Fruit fly (Drosophila melanogaster) whole organism, adult: ENCODE data around the gene Unc-76.

ENCODE experiments used
- CG12768 ChIP-seq: fragments of 200-800 bp; sonication (Bioruptor generic); optimal IDR thresholded peaks from 2 replicates; lab custom pipeline; 2017; ENCODE audit warnings: missing biosample characterization, missing genetic modification characterization, mild to moderate bottlenecking, moderate library complexity, missing genetic modification reagents
- CG14711 ChIP-seq: fragments of 200-800 bp; sonication (Bioruptor generic); optimal IDR thresholded peaks from 2 replicates; lab custom pipeline; 2018; ENCODE audit warnings: missing biosample characterization, mild to moderate bottlenecking, missing genetic modification characterization, moderate library complexity
- CG7045 ChIP-seq: fragments of 200-800 bp; sonication (Bioruptor generic); optimal IDR thresholded peaks from 2 replicates; lab custom pipeline; 2017; ENCODE audit warnings: missing biosample characterization, mild to moderate bottlenecking, missing genetic modification characterization
- CG7101 ChIP-seq: fragments of 200-800 bp; sonication (Bioruptor generic); optimal IDR thresholded peaks from 2 replicates; lab custom pipeline; 2018; ENCODE audit warnings: missing biosample characterization, mild to moderate bottlenecking, missing genetic modification characterization, moderate library complexity
- Mnt ChIP-seq: fragments of 200-800 bp; sonication (Bioruptor generic); optimal IDR thresholded peaks from 2 replicates; lab custom pipeline; 2016; ENCODE audit warnings: missing biosample characterization, mild to moderate bottlenecking, missing genetic modification characterization
- cic ChIP-seq: fragments of 200-800 bp; sonication (Bioruptor generic); optimal IDR thresholded peaks from 2 replicates; lab custom pipeline; 2017; ENCODE audit warnings: missing biosample characterization, mild to moderate bottlenecking, missing genetic modification characterization, moderate library complexity
- cnc ChIP-seq, 2 experiments: fragments of >200 bp; optimal IDR thresholded peaks; 2 replicates each; lab custom pipeline; 2017
- pad ChIP-seq: fragments of 200-800 bp; sonication (Bioruptor generic); optimal IDR thresholded peaks from 3 replicates; lab custom pipeline; 2017; ENCODE audit warnings: missing biosample characterization, missing genetic modification characterization, mild to moderate bottlenecking, moderate library complexity, missing genetic modification reagents

Gene Unc-76

DNA sequence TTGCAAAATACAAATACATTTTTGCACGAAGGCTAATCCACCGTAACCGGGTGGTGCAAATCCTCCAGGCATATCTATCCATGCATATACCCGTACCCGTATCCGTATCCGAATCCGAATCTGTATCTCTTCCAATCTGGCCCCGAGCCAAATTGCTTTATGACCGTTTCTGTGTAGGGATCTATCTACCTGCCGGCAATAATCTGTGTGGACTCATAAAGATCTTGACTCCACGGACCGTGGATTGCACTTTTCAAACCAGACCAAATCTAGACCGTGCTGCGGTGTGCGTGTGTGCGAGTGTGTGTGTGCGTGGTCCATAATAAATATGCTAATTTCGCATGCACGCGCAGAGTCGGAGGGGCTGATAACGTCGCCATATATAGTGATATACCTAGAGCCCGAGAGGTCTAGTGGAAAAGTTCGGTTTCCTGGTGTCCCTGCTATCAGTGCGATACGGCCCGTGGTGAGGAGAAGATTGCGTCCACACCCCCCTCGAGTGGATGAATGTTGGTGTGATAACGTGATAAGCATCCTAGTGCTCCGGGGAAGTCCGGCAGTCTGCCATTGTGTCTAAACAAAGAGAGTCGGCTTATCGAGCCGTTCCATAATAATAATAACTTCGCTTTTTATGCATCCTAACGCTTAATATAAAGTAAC lies 62.0 kb downstream of the Unc-76 start:
- TF ChIP-seq CG14711 (tag; lab: Kevin White, UChicago) (no peak), cic (GFP tag; lab: Kevin White, UChicago) (no peak), CG7101 (tag; lab: Kevin White, UChicago) (no peak), Mnt (GFP tag; lab: Kevin White, UChicago) (peak; percentile 73)

DNA sequence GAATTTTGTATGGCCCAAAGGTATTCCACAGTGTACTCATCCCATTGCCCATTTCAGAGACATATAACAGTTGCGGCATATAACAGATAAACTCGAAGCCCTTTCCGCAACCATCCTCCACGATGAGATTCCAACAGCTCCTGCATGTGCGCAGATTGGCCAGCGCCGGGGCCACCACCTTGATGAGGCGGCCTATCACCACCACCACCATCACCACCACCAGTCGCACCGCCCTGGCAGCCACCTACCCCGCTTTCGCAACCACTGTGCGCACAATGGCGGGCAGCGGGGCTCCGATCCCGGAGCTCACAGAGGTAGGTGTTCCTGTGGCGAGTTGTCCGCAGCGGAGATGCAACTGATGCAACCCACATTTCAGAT lies 62.5 kb downstream of the Unc-76 start:
- TF ChIP-seq pad (GFP tag; lab: Kevin White, UChicago) (no peak), CG7101 (tag; lab: Kevin White, UChicago) (no peak), CG12768 (GFP tag; lab: Kevin White, UChicago) (no peak), CG7045 (GFP tag; lab: Kevin White, UChicago) (no peak), cnc (optimal IDR thresholded peaks at IDR 0.05; lab: Kevin White, UChicago) (no peak), CG14711 (tag; lab: Kevin White, UChicago) (no peak), cic (GFP tag; lab: Kevin White, UChicago) (no peak)
